Worm (Caenorhabditis elegans) whole organism, young adult: Measurements from ENCODE around the gene K06G5.1.

Experiments used
- F37B4.10 ChIP-seq: fragments of 200-800 bp; sonication (Bioruptor generic); IDR thresholded peaks from 2 replicates; pipeline ENCODE4 v1.3.6; 2022; ENCODE audit warnings: missing genetic modification characterization, missing compliant biosample characterization
- F39B2.1 ChIP-seq: fragments of 200-800 bp; sonication (Bioruptor generic); IDR thresholded peaks from 2 replicates; pipeline ENCODE4 v1.3.6; 2022; ENCODE audit warnings: missing genetic modification reagents, missing genetic modification characterization, missing compliant biosample characterization
- F57A8.1 ChIP-seq: fragments of 200-800 bp; sonication (Bioruptor generic); optimal IDR thresholded peaks from 2 replicates; lab custom pipeline; 2018; ENCODE audit warnings: mild to moderate bottlenecking, missing genetic modification characterization, moderate library complexity, missing compliant biosample characterization
- F57C9.4 ChIP-seq: sonication (generic microtip); optimal IDR thresholded peaks from 2 replicates; lab custom pipeline; 2017; ENCODE audit warnings: mild to moderate bottlenecking, missing genetic modification characterization, missing compliant biosample characterization
- T07F8.4 ChIP-seq: sonication (generic microtip); optimal IDR thresholded peaks from 2 replicates; lab custom pipeline; 2016; ENCODE audit warnings: mild to moderate bottlenecking, missing genetic modification characterization, moderate library complexity, missing compliant biosample characterization
- T26A5.8 ChIP-seq: sonication (generic microtip); optimal IDR thresholded peaks from 2 replicates; lab custom pipeline; 2016; ENCODE audit warnings: missing genetic modification characterization, missing compliant biosample characterization
- Y53G8AR.9 ChIP-seq: fragments of 200-800 bp; sonication (Bioruptor generic); conservative IDR thresholded peaks from 2 replicates; pipeline ENCODE4 v1.3.6; 2022; ENCODE audit warnings: missing genetic modification reagents, missing genetic modification characterization, missing compliant biosample characterization
- Y79H2A.3 ChIP-seq: fragments of 200-800 bp; sonication (Bioruptor generic); conservative IDR thresholded peaks from 2 replicates; pipeline ENCODE4 v1.3.6; 2022; ENCODE audit warnings: missing genetic modification reagents, missing genetic modification characterization, missing compliant biosample characterization
- akir-1 ChIP-seq: fragments of 200-800 bp; sonication (Bioruptor generic); optimal IDR thresholded peaks from 2 replicates; lab custom pipeline; 2018; ENCODE audit warnings: mild to moderate bottlenecking, missing genetic modification characterization, moderate library complexity, missing compliant biosample characterization
- aptf-2 ChIP-seq: fragments of 200-800 bp; sonication (Bioruptor generic); conservative IDR thresholded peaks from 2 replicates; pipeline ENCODE4 v1.3.6; 2022; ENCODE audit warnings: missing genetic modification reagents, missing genetic modification characterization, missing compliant biosample characterization
- ccch-3 ChIP-seq: fragments of 200-800 bp; sonication (Bioruptor generic); optimal IDR thresholded peaks from 2 replicates; lab custom pipeline; 2018; ENCODE audit warnings: mild to moderate bottlenecking, missing genetic modification characterization, missing compliant biosample characterization
- cebp-1 ChIP-seq, 2 experiments: fragments of 200-800 bp in 1 of 2; sonication (Bioruptor generic) in 1 of 2; sonication (generic microtip) in 1 of 2; IDR thresholded peaks in 1 of 2; optimal IDR thresholded peaks in 1 of 2; 2 replicates each; pipeline versions ENCODE4 v1.3.6 to Lab custom; 2017 to 2022; ENCODE audit warnings: missing compliant biosample characterization in 2 of 2, missing genetic modification characterization in 2 of 2, mild to moderate bottlenecking in 1 of 2, missing genetic modification reagents in 1 of 2, moderate library complexity in 1 of 2
- cebp-2 ChIP-seq: fragments of 200-800 bp; sonication (Bioruptor generic); IDR thresholded peaks from 2 replicates; pipeline ENCODE4 v1.3.6; 2022; ENCODE audit warnings: missing genetic modification characterization, missing compliant biosample characterization
- ceh-79 ChIP-seq: sonication (generic microtip); optimal IDR thresholded peaks from 2 replicates; lab custom pipeline; 2017; ENCODE audit warnings: mild to moderate bottlenecking, missing genetic modification characterization, missing compliant biosample characterization
- ceh-91 ChIP-seq: fragments of 200-800 bp; sonication (Bioruptor generic); IDR thresholded peaks from 2 replicates; pipeline ENCODE4 v1.3.6; 2022; ENCODE audit warnings: missing genetic modification reagents, missing genetic modification characterization, missing compliant biosample characterization
- chd-7 ChIP-seq: sonication (generic microtip); optimal IDR thresholded peaks from 2 replicates; lab custom pipeline; 2016; ENCODE audit warnings: mild to moderate bottlenecking, missing genetic modification characterization, moderate library complexity, missing compliant biosample characterization
- dpff-1 ChIP-seq: sonication (generic microtip); optimal IDR thresholded peaks from 2 replicates; lab custom pipeline; 2017; ENCODE audit warnings: mild to moderate bottlenecking, missing genetic modification characterization, missing compliant biosample characterization
- ets-4 ChIP-seq: fragments of 200-800 bp; sonication (Bioruptor generic); optimal IDR thresholded peaks from 2 replicates; lab custom pipeline; 2018; ENCODE audit warnings: mild to moderate bottlenecking, missing genetic modification characterization, missing compliant biosample characterization
- hmg-20 ChIP-seq: fragments of 200-800 bp; sonication (Bioruptor generic); IDR thresholded peaks from 2 replicates; pipeline ENCODE4 v1.3.6; 2022; ENCODE audit warnings: missing genetic modification reagents, missing genetic modification characterization, missing compliant biosample characterization
- hrde-1 ChIP-seq: sonication (generic microtip); optimal IDR thresholded peaks from 2 replicates; lab custom pipeline; 2016; ENCODE audit warnings: missing genetic modification characterization, mild to moderate bottlenecking, missing compliant biosample characterization, moderate library complexity, missing genotype, missing genetic modification reagents, borderline replicate concordance
- lir-1 ChIP-seq: fragments of 200-800 bp; sonication (Bioruptor generic); conservative IDR thresholded peaks from 2 replicates; pipeline ENCODE4 v1.3.6; 2022; ENCODE audit warnings: missing genetic modification reagents, missing genetic modification characterization, missing compliant biosample characterization
- madf-10 ChIP-seq: sonication (generic microtip); optimal IDR thresholded peaks from 2 replicates; lab custom pipeline; 2016; ENCODE audit warnings: mild to moderate bottlenecking, missing genetic modification characterization, missing compliant biosample characterization
- madf-6 ChIP-seq: fragments of 200-800 bp; sonication (Bioruptor generic); IDR thresholded peaks from 2 replicates; pipeline ENCODE4 v1.3.6; 2022; ENCODE audit warnings: missing genetic modification reagents, missing genetic modification characterization, missing compliant biosample characterization
- madf-8 ChIP-seq: fragments of 200-800 bp; sonication (Bioruptor generic); conservative IDR thresholded peaks from 2 replicates; pipeline ENCODE4 v1.3.6; 2022; ENCODE audit warnings: missing genetic modification reagents, missing genetic modification characterization, missing compliant biosample characterization
- mcd-1 ChIP-seq: fragments of 200-800 bp; sonication (Bioruptor generic); IDR thresholded peaks from 2 replicates; pipeline ENCODE4 v1.3.6; 2022; ENCODE audit warnings: missing genetic modification reagents, missing genetic modification characterization, missing compliant biosample characterization
- mes-4 ChIP-seq: sonication (generic microtip); optimal IDR thresholded peaks from 2 replicates; lab custom pipeline; 2016; ENCODE audit warnings: missing genotype, missing genetic modification characterization, missing compliant biosample characterization
- mxl-1 ChIP-seq: sonication (generic microtip); optimal IDR thresholded peaks from 2 replicates; lab custom pipeline; 2016; ENCODE audit warnings: missing genetic modification characterization, missing compliant biosample characterization
- nhr-120 ChIP-seq: fragments of 200-800 bp; sonication (Bioruptor generic); IDR thresholded peaks from 2 replicates; pipeline ENCODE4 v1.3.6; 2022; ENCODE audit warnings: missing genetic modification characterization, missing compliant biosample characterization
- nhr-27 ChIP-seq: fragments of 200-800 bp; sonication (Bioruptor generic); optimal IDR thresholded peaks from 2 replicates; lab custom pipeline; 2018; ENCODE audit warnings: mild to moderate bottlenecking, missing genetic modification characterization, moderate library complexity, missing compliant biosample characterization
- nhr-80 ChIP-seq: sonication (generic microtip); optimal IDR thresholded peaks from 2 replicates; lab custom pipeline; 2016; ENCODE audit warnings: missing genetic modification characterization, missing compliant biosample characterization
- pbrm-1 ChIP-seq: fragments of 200-800 bp; sonication (Bioruptor generic); IDR thresholded peaks from 2 replicates; pipeline ENCODE4 v1.3.6; 2022; ENCODE audit warnings: missing genetic modification reagents, missing genetic modification characterization, missing compliant biosample characterization
- rpc-1 ChIP-seq, 2 experiments: fragments of 150-350 bp in 1 of 2; sonication (generic microtip) in 1 of 2; optimal IDR thresholded peaks; 2 replicates each; lab custom pipeline; 2014 to 2018; ENCODE audit warnings: missing biosample characterization in 1 of 2, missing genetic modification characterization in 1 of 2, missing genetic modification reagents in 1 of 2, missing genotype in 1 of 2
- sdz-38 ChIP-seq: sonication (generic microtip); optimal IDR thresholded peaks from 2 replicates; lab custom pipeline; 2016; ENCODE audit warnings: missing genotype, missing genetic modification characterization, missing compliant biosample characterization
- snpc-4 ChIP-seq, 5 experiments: fragments of 150-350 bp in 1 of 5; sonication (generic microtip) in 4 of 5; optimal IDR thresholded peaks; 2 replicates each; lab custom pipeline; 2014 to 2018; ENCODE audit warnings: missing genetic modification characterization in 5 of 5, missing biosample characterization in 3 of 5, antibody characterized with exemption in 2 of 5, mild to moderate bottlenecking in 2 of 5, missing compliant biosample characterization in 2 of 5, missing genotype in 2 of 5, moderate library complexity in 2 of 5, missing genetic modification reagents in 1 of 5
- tlf-1 ChIP-seq: fragments of 200-800 bp; sonication (Bioruptor generic); optimal IDR thresholded peaks from 2 replicates; lab custom pipeline; 2018; ENCODE audit warnings: mild to moderate bottlenecking, missing genetic modification characterization, missing compliant biosample characterization
- unc-130 ChIP-seq: sonication (generic microtip); optimal IDR thresholded peaks from 2 replicates; lab custom pipeline; 2016; ENCODE audit warnings: missing genetic modification reagents, missing genetic modification characterization, missing compliant biosample characterization
- unc-62 ChIP-seq: fragments of 150-350 bp; optimal IDR thresholded peaks from 2 replicates; lab custom pipeline; 2014; ENCODE audit warnings: missing biosample characterization, missing genetic modification reagents, missing genetic modification characterization

Gene K06G5.1

ce11 chrX:14247436-14248103 lies 32.8 kb downstream of the K06G5.1 start, which contains the start of gene K04C1.5 (continued):
- TF ChIP-seq unc-130 (no peak), ceh-91 (GFP tag; lab: Robert Waterston, UW) (no peak), lir-1 (GFP tag; lab: Robert Waterston, UW) (no peak), mcd-1 (GFP tag; lab: Robert Waterston, UW) (no peak), cebp-2 (GFP tag; lab: Robert Waterston, UW) (no peak), snpc-4 (GFP tag; optimal IDR thresholded peaks at IDR 0.05; lab: Kevin White, UChicago) (no peak), snpc-4 (tag; optimal IDR thresholded peaks at IDR 0.05; lab: Kevin White, UChicago) (no peak), pbrm-1 (GFP tag; lab: Robert Waterston, UW) (no peak)

ce11 chrX:14252042-14252441 lies 37.3 kb downstream of the K06G5.1 start, which contains the start of gene E02H4.6:
E02H4.6 (minus strand) TSS chrX:14252142.
- no peak for TF ChIP-seq cebp-1 (GFP tag; IDR thresholded peaks at IDR 0.05; lab: Robert Waterston, UW)
- no peak for TF ChIP-seq cebp-1 (tag; optimal IDR thresholded peaks at IDR 0.05; lab: Kevin White, UChicago)
- no peak for TF ChIP-seq madf-8 (GFP tag; lab: Robert Waterston, UW)
- TF ChIP-seq F57A8.1 (GFP tag; lab: Kevin White, UChicago) = no peak
- no peak for TF ChIP-seq aptf-2 (GFP tag; lab: Robert Waterston, UW)
- no peak for TF ChIP-seq nhr-27 (tag; lab: Kevin White, UChicago)
- no peak for TF ChIP-seq ccch-3 (GFP tag; lab: Kevin White, UChicago)
- TF ChIP-seq ceh-79 (tag; lab: Kevin White, UChicago) = no peak
- no peak for TF ChIP-seq sdz-38 (tag; lab: Kevin White, UChicago)
- TF ChIP-seq F37B4.10 = no peak
- no peak for TF ChIP-seq Y79H2A.3 (GFP tag; lab: Robert Waterston, UW)
- TF ChIP-seq Y53G8AR.9 = no peak
- no peak for TF ChIP-seq nhr-80
- no peak for TF ChIP-seq chd-7 (tag; lab: Kevin White, UChicago)
- no peak for TF ChIP-seq nhr-120 (GFP tag; lab: Robert Waterston, UW)
- no peak for TF ChIP-seq tlf-1 (GFP tag; lab: Kevin White, UChicago)
- TF ChIP-seq madf-6 (GFP tag; lab: Robert Waterston, UW) = no peak
- no peak for TF ChIP-seq unc-62 (GFP tag; lab: Kevin White, UChicago)
- TF ChIP-seq rpc-1 (optimal IDR thresholded peaks at IDR 0.05; lab: Kevin White, UChicago) = no peak
- no peak for TF ChIP-seq rpc-1 (tag; optimal IDR thresholded peaks at IDR 0.05; lab: Kevin White, UChicago)
- no peak for TF ChIP-seq mxl-1 (tag; lab: Kevin White, UChicago)
- no peak for TF ChIP-seq T07F8.4 (tag; lab: Kevin White, UChicago)

DNA sequence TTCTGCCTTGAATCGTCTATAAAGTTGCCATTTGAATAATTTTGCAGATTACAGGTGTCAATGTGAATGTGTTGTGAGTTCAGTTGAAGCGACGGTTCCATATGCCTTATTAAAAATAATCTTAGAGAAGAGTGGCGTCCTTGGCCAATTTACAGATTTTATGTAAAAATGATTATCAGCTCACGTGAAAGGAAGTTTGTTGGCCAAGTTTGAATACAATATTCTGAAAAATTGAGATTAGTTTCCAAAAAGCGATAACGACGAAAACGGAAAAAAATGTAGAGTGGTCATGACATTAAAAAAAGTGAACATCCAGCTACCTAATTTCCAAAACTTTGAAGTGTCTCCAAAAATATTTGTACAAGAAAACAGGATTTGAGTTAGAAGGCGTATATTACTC lies 40.3 kb downstream of the K06G5.1 start, which contains the start of gene E02H4.5:
E02H4.5 (minus strand) TSS at position 101 of the 400 bp plus-strand sequence.
- TF ChIP-seq aptf-2 (GFP tag; lab: Robert Waterston, UW) = no peak
- TF ChIP-seq mes-4 (tag; lab: Kevin White, UChicago) = no peak
- TF ChIP-seq T26A5.8 (tag; lab: Kevin White, UChicago) = no peak
- no peak for TF ChIP-seq F57C9.4 (tag; lab: Kevin White, UChicago)
- TF ChIP-seq ets-4 = no peak
- no peak for TF ChIP-seq madf-10 (tag; lab: Kevin White, UChicago)
- TF ChIP-seq hrde-1 (tag; lab: Kevin White, UChicago) = no peak
- TF ChIP-seq hmg-20 (GFP tag; lab: Robert Waterston, UW) = no peak
- TF ChIP-seq akir-1 = no peak
- TF ChIP-seq F39B2.1 (GFP tag; lab: Robert Waterston, UW) = no peak
- no peak for TF ChIP-seq dpff-1 (tag; lab: Kevin White, UChicago)
